Fruit fly (Drosophila melanogaster) whole organism, prepupa: ENCODE data around the gene RpL18.

Experiments
- CG11762 ChIP-seq: fragments of 200-800 bp; sonication (Bioruptor generic); optimal IDR thresholded peaks from 3 replicates; lab custom pipeline; 2016; ENCODE audit warnings: missing biosample characterization, missing genetic modification characterization; ENCODE audit not compliant: insufficient read depth
- CG32006 ChIP-seq: fragments of 200-800 bp; sonication (Bioruptor generic); optimal IDR thresholded peaks from 3 replicates; lab custom pipeline; 2017; ENCODE audit warnings: missing biosample characterization, mild to moderate bottlenecking, missing genetic modification characterization
- CG4318 ChIP-seq: fragments of 200-800 bp; sonication (Bioruptor generic); optimal IDR thresholded peaks from 3 replicates; lab custom pipeline; 2017; ENCODE audit warnings: missing biosample characterization, mild to moderate bottlenecking, missing genetic modification characterization
- Eip93F ChIP-seq: fragments of 200-800 bp; sonication (Bioruptor generic); optimal IDR thresholded peaks from 2 replicates; lab custom pipeline; 2016; ENCODE audit warnings: missing biosample characterization, mild to moderate bottlenecking, missing genetic modification characterization
- Hr38 ChIP-seq: sonication (Bioruptor generic); optimal IDR thresholded peaks from 2 replicates; lab custom pipeline; 2016; ENCODE audit warnings: missing biosample characterization, missing genetic modification characterization
- Hr4 ChIP-seq: fragments of 200-800 bp; sonication (Bioruptor generic); optimal IDR thresholded peaks from 3 replicates; lab custom pipeline; 2016; ENCODE audit warnings: missing biosample characterization, missing genetic modification characterization
- OdsH ChIP-seq: fragments of 200-800 bp; sonication (Bioruptor generic); optimal IDR thresholded peaks from 3 replicates; lab custom pipeline; 2016; ENCODE audit warnings: missing biosample characterization, missing genetic modification characterization
- salr ChIP-seq, 2 experiments: fragments of 200-800 bp; sonication (Bioruptor generic); optimal IDR thresholded peaks; 3 replicates each; lab custom pipeline; 2016 to 2018; ENCODE audit warnings: missing biosample characterization in 2 of 2, missing genetic modification characterization in 2 of 2, mild to moderate bottlenecking in 1 of 2
- spab ChIP-seq: fragments of 200-800 bp; sonication (Bioruptor generic); optimal IDR thresholded peaks from 2 replicates; lab custom pipeline; 2017; ENCODE audit warnings: missing biosample characterization, mild to moderate bottlenecking, missing genetic modification characterization, missing genetic modification reagents
- vri ChIP-seq: fragments of 200-800 bp; sonication (Bioruptor generic); optimal IDR thresholded peaks from 3 replicates; lab custom pipeline; 2016; ENCODE audit warnings: missing biosample characterization, mild to moderate bottlenecking, missing genetic modification characterization

dm6 chr3L:7234212-7234611 lies 6.9 kb downstream of the RpL18 start, which contains the start of gene CG14826:
- TF ChIP-seq salr (GFP tag; optimal IDR thresholded peaks at IDR 0.05; lab: Kevin White, UChicago) (no peak), vri (GFP tag; lab: Kevin White, UChicago) (no peak), Hr4 (GFP tag; lab: Kevin White, UChicago) (no peak), CG11762 (no peak), spab (no peak), Hr38 (GFP tag; lab: Kevin White, UChicago) (no peak), OdsH (no peak), Eip93F (GFP tag; lab: Kevin White, UChicago) (no peak), CG32006 (GFP tag; lab: Kevin White, UChicago) (no peak), CG4318 (GFP tag; lab: Kevin White, UChicago) (no peak)
